Worm (Caenorhabditis elegans) whole organism, L4 larva: ENCODE results near the gene ZK154.1.

Experiments used
- F10B5.3 ChIP-seq: sonication (generic microtip); optimal IDR thresholded peaks from 2 replicates; lab custom pipeline; 2016; ENCODE audit warnings: mild to moderate bottlenecking, missing genetic modification characterization, missing compliant biosample characterization
- F37D6.2 ChIP-seq: sonication (generic microtip); optimal IDR thresholded peaks from 2 replicates; lab custom pipeline; 2016; ENCODE audit warnings: mild to moderate bottlenecking, missing genetic modification characterization, missing compliant biosample characterization
- T26A8.4 ChIP-seq: fragments of 200-800 bp; sonication (Bioruptor generic); IDR thresholded peaks from 2 replicates; pipeline ENCODE4 v1.3.6; 2022; ENCODE audit warnings: missing genetic modification characterization, missing compliant biosample characterization
- ZK337.2 ChIP-seq: fragments of 200-800 bp; sonication (Bioruptor generic); IDR thresholded peaks from 2 replicates; pipeline ENCODE4 v1.3.6; 2022; ENCODE audit warnings: missing genetic modification reagents, missing genetic modification characterization, missing compliant biosample characterization
- ZK546.5 ChIP-seq, 2 experiments: sonication (generic microtip); optimal IDR thresholded peaks; 2 replicates each; lab custom pipeline; 2017; ENCODE audit warnings: missing biosample characterization in 2 of 2, missing genetic modification characterization in 2 of 2
- ama-1 ChIP-seq: fragments of 150-350 bp; optimal IDR thresholded peaks from 2 replicates; lab custom pipeline; 2014; ENCODE audit warnings: inconsistent platforms, mixed read lengths
- ceh-32 ChIP-seq: sonication (generic microtip); optimal IDR thresholded peaks from 2 replicates; lab custom pipeline; 2016; ENCODE audit warnings: mild to moderate bottlenecking, missing genetic modification characterization, missing compliant biosample characterization; ENCODE audit not compliant: poor library complexity
- cey-2 ChIP-seq: sonication (generic microtip); optimal IDR thresholded peaks from 3 replicates; lab custom pipeline; 2017; ENCODE audit warnings: missing genetic modification characterization, mild to moderate bottlenecking, missing compliant biosample characterization, antibody characterized with exemption, borderline replicate concordance; ENCODE audit not compliant: insufficient read depth
- daf-16 ChIP-seq, 3 experiments: sonication (generic microtip); optimal IDR thresholded peaks; 2 replicates each; lab custom pipeline; 2016 to 2017; ENCODE audit warnings: missing genetic modification characterization in 3 of 3, missing genetic modification reagents in 3 of 3, mild to moderate bottlenecking in 2 of 3, missing compliant biosample characterization in 2 of 3, missing biosample characterization in 1 of 3, moderate library complexity in 1 of 3
- daf-19 ChIP-seq: fragments of 200-800 bp; sonication (Bioruptor generic); conservative IDR thresholded peaks from 2 replicates; pipeline ENCODE4 v1.3.6; 2022; ENCODE audit warnings: missing genetic modification characterization, missing compliant biosample characterization
- dmd-6 ChIP-seq: fragments of 200-800 bp; sonication (Bioruptor generic); IDR thresholded peaks from 2 replicates; pipeline ENCODE4 v1.3.6; 2022; ENCODE audit warnings: missing genetic modification reagents, missing genetic modification characterization, missing compliant biosample characterization
- dmd-9 ChIP-seq: fragments of 200-800 bp; sonication (Bioruptor generic); IDR thresholded peaks from 2 replicates; pipeline ENCODE4 v1.3.6; 2022; ENCODE audit warnings: missing genetic modification reagents, missing genetic modification characterization, missing compliant biosample characterization
- dpl-1 ChIP-seq: fragments of 150-350 bp; optimal IDR thresholded peaks from 2 replicates; lab custom pipeline; 2014; ENCODE audit warnings: missing biosample characterization, missing genetic modification reagents, missing genetic modification characterization
- dve-1 ChIP-seq: sonication (generic microtip); optimal IDR thresholded peaks from 2 replicates; lab custom pipeline; 2017; ENCODE audit warnings: antibody characterized with exemption, mild to moderate bottlenecking, missing genetic modification characterization, missing compliant biosample characterization; ENCODE audit not compliant: insufficient read depth
- egl-43 ChIP-seq: fragments of 200-800 bp; sonication (Bioruptor generic); IDR thresholded peaks from 2 replicates; pipeline ENCODE4 v1.3.6; 2022; ENCODE audit warnings: missing genetic modification reagents, missing genetic modification characterization, missing compliant biosample characterization
- fkh-10 ChIP-seq: fragments of 150-350 bp; optimal IDR thresholded peaks from 2 replicates; lab custom pipeline; 2014; ENCODE audit warnings: missing biosample characterization, missing genetic modification reagents, missing genetic modification characterization
- hlh-11 ChIP-seq: fragments of 200-800 bp; sonication (Bioruptor generic); optimal IDR thresholded peaks from 2 replicates; lab custom pipeline; 2018; ENCODE audit warnings: mild to moderate bottlenecking, missing genetic modification characterization, missing compliant biosample characterization
- hlh-30 ChIP-seq: sonication (generic microtip); optimal IDR thresholded peaks from 2 replicates; lab custom pipeline; 2017; ENCODE audit warnings: antibody characterized with exemption, mild to moderate bottlenecking, missing genetic modification characterization, missing compliant biosample characterization; ENCODE audit not compliant: insufficient read depth
- hmg-1.1 ChIP-seq: fragments of 200-800 bp; sonication (Bioruptor generic); IDR thresholded peaks from 2 replicates; pipeline ENCODE4 v1.3.6; 2022; ENCODE audit warnings: missing genetic modification reagents, missing genetic modification characterization, missing compliant biosample characterization
- jun-1 ChIP-seq: fragments of 150-350 bp; optimal IDR thresholded peaks from 2 replicates; lab custom pipeline; 2014; ENCODE audit warnings: missing biosample characterization, missing genetic modification reagents, missing genetic modification characterization
- lim-7 ChIP-seq: fragments of 200-800 bp; sonication (Bioruptor generic); IDR thresholded peaks from 2 replicates; pipeline ENCODE4 v1.3.6; 2022; ENCODE audit warnings: missing genetic modification characterization, missing compliant biosample characterization
- lin-1 ChIP-seq: fragments of 200-800 bp; sonication (Bioruptor generic); IDR thresholded peaks from 2 replicates; pipeline ENCODE4 v1.3.6; 2022; ENCODE audit warnings: missing genetic modification reagents, missing genetic modification characterization, missing compliant biosample characterization
- lin-38 ChIP-seq: fragments of 200-800 bp; sonication (Bioruptor generic); IDR thresholded peaks from 2 replicates; pipeline ENCODE4 v1.3.6; 2022; ENCODE audit warnings: missing genetic modification reagents, missing genetic modification characterization, missing compliant biosample characterization
- lsy-2 ChIP-seq, 2 experiments: fragments of 150-350 bp in 1 of 2; sonication (generic microtip) in 1 of 2; optimal IDR thresholded peaks; 2 replicates each; lab custom pipeline; 2014 to 2017; ENCODE audit warnings: missing biosample characterization in 2 of 2, missing genetic modification characterization in 2 of 2
- madf-9 ChIP-seq: fragments of 200-800 bp; sonication (Bioruptor generic); conservative IDR thresholded peaks from 2 replicates; pipeline ENCODE4 v1.3.6; 2022; ENCODE audit warnings: missing genetic modification reagents, missing genetic modification characterization, missing compliant biosample characterization
- mdl-1 ChIP-seq, 2 experiments: fragments of 150-350 bp in 1 of 2; sonication (generic microtip) in 1 of 2; optimal IDR thresholded peaks; 2 replicates each; lab custom pipeline; 2014 to 2017; ENCODE audit warnings: missing biosample characterization in 2 of 2, missing genetic modification characterization in 2 of 2
- mep-1 ChIP-seq: fragments of 150-350 bp; sonication (generic microtip); optimal IDR thresholded peaks from 3 replicates; lab custom pipeline; 2014; ENCODE audit warnings: missing biosample characterization, missing genetic modification characterization
- mes-2 ChIP-seq: sonication (generic microtip); optimal IDR thresholded peaks from 2 replicates; lab custom pipeline; 2016; ENCODE audit warnings: missing genotype, mild to moderate bottlenecking, missing genetic modification characterization, missing compliant biosample characterization; ENCODE audit not compliant: poor library complexity, severe bottlenecking
- nhr-10 ChIP-seq: fragments of 150-350 bp; optimal IDR thresholded peaks from 2 replicates; lab custom pipeline; 2014; ENCODE audit warnings: missing biosample characterization, missing genetic modification characterization
- nhr-11 ChIP-seq: fragments of 150-350 bp; optimal IDR thresholded peaks from 2 replicates; lab custom pipeline; 2014; ENCODE audit warnings: missing biosample characterization, missing genetic modification characterization
- nhr-111 ChIP-seq: fragments of 200-800 bp; sonication (Bioruptor generic); optimal IDR thresholded peaks from 2 replicates; lab custom pipeline; 2018; ENCODE audit warnings: mild to moderate bottlenecking, missing genetic modification characterization, missing compliant biosample characterization
- nhr-28 ChIP-seq: fragments of 150-350 bp; optimal IDR thresholded peaks from 2 replicates; lab custom pipeline; 2014; ENCODE audit warnings: missing biosample characterization, missing genetic modification characterization
- nhr-6 ChIP-seq: fragments of 150-350 bp; optimal IDR thresholded peaks from 2 replicates; lab custom pipeline; 2014; ENCODE audit warnings: missing biosample characterization, missing genetic modification characterization
- nhr-76 ChIP-seq: fragments of 150-350 bp; optimal IDR thresholded peaks from 2 replicates; lab custom pipeline; 2014; ENCODE audit warnings: missing biosample characterization, missing genetic modification characterization
- nhr-77 ChIP-seq: fragments of 150-350 bp; optimal IDR thresholded peaks from 2 replicates; lab custom pipeline; 2014; ENCODE audit warnings: missing biosample characterization, missing genetic modification characterization
- pha-4 ChIP-seq, 2 experiments: fragments of 150-350 bp in 1 of 2; fragments of 200-800 bp in 1 of 2; sonication (Bioruptor generic) in 1 of 2; IDR thresholded peaks in 1 of 2; optimal IDR thresholded peaks in 1 of 2; 2 replicates each; pipeline versions ENCODE4 v1.3.6 to Lab custom; 2014 to 2022; ENCODE audit warnings: missing genetic modification characterization in 2 of 2, missing genetic modification reagents in 2 of 2, missing biosample characterization in 1 of 2, missing compliant biosample characterization in 1 of 2
- pqm-1 ChIP-seq: sonication (generic microtip); optimal IDR thresholded peaks from 2 replicates; lab custom pipeline; 2017; ENCODE audit warnings: missing biosample characterization, missing genetic modification characterization
- rbr-2 ChIP-seq: sonication (generic microtip); optimal IDR thresholded peaks from 2 replicates; lab custom pipeline; 2016; ENCODE audit warnings: missing genotype, missing genetic modification characterization, missing compliant biosample characterization
- sdz-12 ChIP-seq: fragments of 200-800 bp; sonication (Bioruptor generic); optimal IDR thresholded peaks from 2 replicates; lab custom pipeline; 2018; ENCODE audit warnings: mild to moderate bottlenecking, missing genetic modification characterization, missing compliant biosample characterization
- spr-3 ChIP-seq: fragments of 200-800 bp; sonication (Bioruptor generic); optimal IDR thresholded peaks from 2 replicates; lab custom pipeline; 2018; ENCODE audit warnings: mild to moderate bottlenecking, missing genetic modification characterization, missing compliant biosample characterization
- tag-97 ChIP-seq: fragments of 200-800 bp; sonication (Bioruptor generic); IDR thresholded peaks from 2 replicates; pipeline ENCODE4 v1.3.6; 2022; ENCODE audit warnings: missing genetic modification characterization, missing compliant biosample characterization
- tra-1 ChIP-seq: fragments of 200-800 bp; sonication (Bioruptor generic); IDR thresholded peaks from 2 replicates; pipeline ENCODE4 v1.3.6; 2022; ENCODE audit warnings: missing genetic modification reagents, missing genetic modification characterization, missing compliant biosample characterization
- unc-62 ChIP-seq, 3 experiments: fragments of 150-350 bp in 1 of 3; sonication (generic microtip); optimal IDR thresholded peaks in 2 of 3; peaks in 1 of 3; 1 replicate in 1 of 3; 2 replicates in 2 of 3; lab custom pipeline; 2014 to 2017; ENCODE audit warnings: missing biosample characterization in 3 of 3, missing genetic modification characterization in 3 of 3, missing genetic modification reagents in 3 of 3, missing genotype in 1 of 3
- zag-1 ChIP-seq: fragments of 150-350 bp; optimal IDR thresholded peaks from 2 replicates; lab custom pipeline; 2014; ENCODE audit warnings: missing biosample characterization, missing genetic modification characterization
- zip-11 ChIP-seq: fragments of 200-800 bp; sonication (Bioruptor generic); IDR thresholded peaks from 2 replicates; pipeline ENCODE4 v1.3.6; 2022; ENCODE audit warnings: missing genetic modification characterization, missing compliant biosample characterization
- ztf-7 ChIP-seq: fragments of 150-350 bp; optimal IDR thresholded peaks from 2 replicates; lab custom pipeline; 2014; ENCODE audit warnings: missing biosample characterization, missing genetic modification characterization

ZK154.1 gene

ce11 chrX:7782389-7782788 is 3.0 kb downstream of the ZK154.1 start, which contains the start of gene ZK154.4:
ZK154.4 (minus strand) TSS chrX:7782415.
- TF ChIP-seq jun-1 (peak; percentile 34), daf-16 (GFP tag; optimal IDR thresholded peaks at IDR 0.05; lab: Kevin White, UChicago) (no peak), daf-16 (tag; optimal IDR thresholded peaks at IDR 0.05; lab: Kevin White, UChicago) (peak; percentile 23), nhr-77 (tag; lab: Kevin White, UChicago) (peak; percentile 24), madf-9 (GFP tag; lab: Robert Waterston, UW) (no peak), lim-7 (GFP tag; lab: Robert Waterston, UW) (no peak), mes-2 (tag; lab: Kevin White, UChicago) (peak; percentile 64), nhr-28 (no peak), hmg-1.1 (GFP tag; lab: Robert Waterston, UW) (peak; percentile 55), unc-62 (GFP tag; optimal IDR thresholded peaks at IDR 0.05 in 1 of 2; lab: Kevin White, UChicago) (peak in 1 of 2 experiments; percentile 94), unc-62 (tag; optimal IDR thresholded peaks at IDR 0.05; lab: Kevin White, UChicago) (no peak), daf-19 (GFP tag; lab: Robert Waterston, UW) (no peak), mep-1 (peak; percentile 60), nhr-11 (no peak), pha-4 (GFP tag; IDR thresholded peaks at IDR 0.05; lab: Robert Waterston, UW) (no peak), pha-4 (tag; optimal IDR thresholded peaks at IDR 0.05; lab: Kevin White, UChicago) (peak; percentile 87), hlh-11 (tag; lab: Kevin White, UChicago) (peak; percentile 44), nhr-6 (tag; lab: Kevin White, UChicago) (peak; percentile 60), dve-1 (tag; lab: Kevin White, UChicago) (peak; percentile 58), egl-43 (peak; percentile 33; the same call in 1 of the 2 replicates), lin-38 (GFP tag; lab: Robert Waterston, UW) (no peak), dmd-6 (GFP tag; lab: Robert Waterston, UW) (0 out of 2 replicates have a peak, but pooled peaks have one; percentile 20), lsy-2 (tag; optimal IDR thresholded peaks at IDR 0.05; lab: Kevin White, UChicago) (peak in 1 of 2 experiments; percentile 63), dpl-1 (GFP tag; lab: Kevin White, UChicago) (peak; percentile 43), rbr-2 (peak; percentile 50), hlh-30 (tag; lab: Kevin White, UChicago) (peak; percentile 82)

ce11 chrX:7787885-7788353 is 8.5 kb downstream of the ZK154.1 start, which contains the start of gene ZK154.5:
ZK154.5 (minus strand) TSS chrX:7787935.
- TF ChIP-seq lsy-2 (tag; optimal IDR thresholded peaks at IDR 0.05; lab: Kevin White, UChicago) (peak in 1 of 2 experiments; percentile 34), ZK546.5 (tag; optimal IDR thresholded peaks at IDR 0.05; lab: Kevin White, UChicago) (no peak), dmd-6 (GFP tag; lab: Robert Waterston, UW) (0 out of 2 replicates have a peak, but pooled peaks have one; percentile 10), F10B5.3 (no peak), zip-11 (no peak), ceh-32 (tag; lab: Kevin White, UChicago) (no peak), rbr-2 (peak; percentile 41), fkh-10 (no peak), cey-2 (tag; lab: Kevin White, UChicago) (no peak), tra-1 (GFP tag; lab: Robert Waterston, UW) (no peak), lim-7 (GFP tag; lab: Robert Waterston, UW) (no peak), pqm-1 (tag; lab: Kevin White, UChicago) (no peak), hlh-30 (tag; lab: Kevin White, UChicago) (peak; percentile 58), nhr-76 (no peak), ama-1 (lab: Kevin White, UChicago) (no peak), ZK337.2 (GFP tag; lab: Robert Waterston, UW) (no peak), lin-38 (GFP tag; lab: Robert Waterston, UW) (no peak; the same call in 1 of the 2 replicates), mep-1 (peak; percentile 60), lin-1 (GFP tag; lab: Robert Waterston, UW) (no peak), mdl-1 (tag; optimal IDR thresholded peaks at IDR 0.05; lab: Kevin White, UChicago) (peak in 1 of 2 experiments; percentile 43), dve-1 (tag; lab: Kevin White, UChicago) (peak; percentile 62), F37D6.2 (tag; lab: Kevin White, UChicago) (no peak), T26A8.4 (GFP tag; lab: Robert Waterston, UW) (peak; percentile 45; the same call in 1 of the 2 replicates), nhr-111 (GFP tag; lab: Kevin White, UChicago) (no peak), tag-97 (GFP tag; lab: Robert Waterston, UW) (no peak), zag-1 (no peak), spr-3 (GFP tag; lab: Kevin White, UChicago) (no peak), ztf-7 (tag; lab: Kevin White, UChicago) (peak; percentile 3), nhr-10 (no peak), dmd-9 (GFP tag; lab: Robert Waterston, UW) (no peak), dpl-1 (GFP tag; lab: Kevin White, UChicago) (peak; percentile 53), sdz-12 (GFP tag; lab: Kevin White, UChicago) (no peak)
